Fruit fly (Drosophila melanogaster) whole organism, adult: Measurements from ENCODE around the gene mRpL36.

Experiments used
- CG11617 ChIP-seq: fragments of 200-800 bp; sonication (Bioruptor generic); optimal IDR thresholded peaks from 2 replicates; lab custom pipeline; 2017; ENCODE audit warnings: mild to moderate bottlenecking, missing biosample characterization, missing genetic modification reagents, missing genetic modification characterization
- Mnt ChIP-seq: fragments of 200-800 bp; sonication (Bioruptor generic); optimal IDR thresholded peaks from 2 replicates; lab custom pipeline; 2016; ENCODE audit warnings: missing biosample characterization, mild to moderate bottlenecking, missing genetic modification characterization
- cnc ChIP-seq, 2 experiments: fragments of >200 bp; optimal IDR thresholded peaks; 2 replicates each; lab custom pipeline; 2017
- kay ChIP-seq: fragments of 200-800 bp; sonication (Bioruptor generic); peaks from one replicate; lab custom pipeline; 2016; ENCODE audit warnings: missing biosample characterization, missing genetic modification characterization, borderline replicate concordance

DNA sequence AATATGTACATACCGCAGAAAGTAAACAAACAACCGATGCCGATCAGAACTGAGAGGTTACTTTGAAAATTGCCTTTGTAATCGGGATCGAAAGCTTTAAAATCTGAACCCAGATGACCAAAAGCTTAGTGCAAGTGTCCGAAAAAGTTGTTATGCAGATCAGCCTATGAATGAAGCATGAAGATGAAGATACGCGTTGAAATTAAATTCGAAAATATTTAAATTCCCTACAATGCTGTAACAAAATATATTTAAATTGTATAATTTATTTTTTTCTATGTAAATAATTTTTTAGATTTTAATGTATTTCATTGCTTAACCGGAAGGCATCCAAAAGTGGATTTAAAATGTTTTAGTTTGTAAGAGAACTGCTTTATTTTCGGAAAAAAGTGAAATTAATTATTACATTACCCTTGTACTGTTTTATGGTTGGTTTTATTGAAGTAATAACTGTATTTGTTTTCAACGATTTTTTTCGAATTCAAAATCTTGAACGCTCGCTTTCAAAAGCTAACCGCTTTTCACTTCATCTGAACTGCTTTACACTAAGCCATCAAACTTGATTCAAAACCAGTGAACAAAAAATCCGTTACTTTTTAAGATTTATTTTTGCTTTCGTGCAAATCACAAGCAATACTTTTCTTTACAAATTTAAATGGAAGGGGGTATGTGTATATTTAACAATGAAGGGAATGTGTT is 34.9 kb upstream of the mRpL36 start, which contains the start of gene CG43886:
- no peak for TF ChIP-seq kay (GFP tag; lab: Kevin White, UChicago)
- no peak for TF ChIP-seq Mnt (GFP tag; lab: Kevin White, UChicago)
- TF ChIP-seq CG11617 (GFP tag; lab: Kevin White, UChicago): no peak
- TF ChIP-seq cnc (optimal IDR thresholded peaks at IDR 0.05; lab: Kevin White, UChicago): no peak
